Fruit fly (Drosophila melanogaster) S2 (cell line): ENCODE results near the gene SPARC.

Experiments used
- CG8478 ChIP-seq: fragments of >200 bp; optimal IDR thresholded peaks from 2 replicates; lab custom pipeline; 2018
- CTCF ChIP-seq, 2 experiments: fragments of >200 bp; optimal IDR thresholded peaks; 2 replicates each; lab custom pipeline; 2018

- no peak for TF ChIP-seq CTCF (optimal IDR thresholded peaks at IDR 0.05; lab: Kevin White, UChicago)
- TF ChIP-seq CG8478 (lab: Kevin White, UChicago): no peak
Measured at dm6 chr3R:26899982-26900381, 28.2 kb upstream of the SPARC start.
